Worm (Caenorhabditis elegans): ENCODE results near the gene col-13.

col-13 gene

ce11 chrV:10387412-10387811 is 34.3 kb downstream of the col-13 start (continued):
- no peak for TF ChIP-seq nfya-1 (tag; optimal IDR thresholded peaks at IDR 0.05)
- no peak for TF ChIP-seq nhr-232 (tag; optimal IDR thresholded peaks at IDR 0.05)

- no peak for TF ChIP-seq unc-3 (GFP tag; conservative IDR thresholded peaks at IDR 0.05)
- TF ChIP-seq unc-3 (tag; optimal IDR thresholded peaks at IDR 0.05), result no peak
- no peak for TF ChIP-seq ztf-16 (tag; optimal IDR thresholded peaks at IDR 0.05)
- TF ChIP-seq K02D7.2 (tag; optimal IDR thresholded peaks at IDR 0.05), result no peak
- no peak for TF ChIP-seq sox-4 (tag; optimal IDR thresholded peaks at IDR 0.05)
These were observed 37.8 kb downstream of the col-13 start, which contains the start of gene spe-10 for ce11 chrV:10383950-10384349. spe-10 (plus strand) TSS chrV:10384250.

ce11 chrV:10382142-10382541 is 39.6 kb downstream of the col-13 start, which contains the start of gene pqn-2:
pqn-2 (plus strand) TSS chrV:10382442.
- TF ChIP-seq odd-2 (tag; optimal IDR thresholded peaks at IDR 0.05), result no peak
- TF ChIP-seq ets-4 (tag; optimal IDR thresholded peaks at IDR 0.05), result no peak
- no peak for TF ChIP-seq ceh-18 (tag; optimal IDR thresholded peaks at IDR 0.05)

ce11 chrV:10381726-10382125 is 40.0 kb downstream of the col-13 start, which contains the start of gene abu-1:
abu-1 (minus strand) TSS chrV:10381826.
- no peak for TF ChIP-seq ceh-2 (tag; optimal IDR thresholded peaks at IDR 0.05)

ce11 chrV:10379761-10380160 is 41.9 kb downstream of the col-13 start:
- TF ChIP-seq ceh-2 (tag; optimal IDR thresholded peaks at IDR 0.05) (no peak), ceh-6 (GFP tag; optimal IDR thresholded peaks at IDR 0.05) (no peak), pros-1 (tag; optimal IDR thresholded peaks at IDR 0.05) (no peak), fax-1 (tag; optimal IDR thresholded peaks at IDR 0.05) (no peak), unc-55 (GFP tag; optimal IDR thresholded peaks at IDR 0.05) (no peak), ceh-45 (GFP tag; IDR thresholded peaks at IDR 0.05) (no peak), dmd-4 (tag; optimal IDR thresholded peaks at IDR 0.05; ENCODE audit: borderline replicate concordance) (no peak), sdc-2 (tag; optimal IDR thresholded peaks at IDR 0.05) (no peak), lim-6 (tag; optimal IDR thresholded peaks at IDR 0.05) (no peak)

ce11 chrV:10379293-10379692 is 42.4 kb downstream of the col-13 start, which contains the start of gene AC3.12:
AC3.12 (minus strand) TSS chrV:10379393.
- no peak for TF ChIP-seq ceh-30 (tag; optimal IDR thresholded peaks at IDR 0.05)
- TF ChIP-seq lin-11 (tag; optimal IDR thresholded peaks at IDR 0.05), result no peak
- TF ChIP-seq ceh-2 (tag; optimal IDR thresholded peaks at IDR 0.05), result no peak
- no peak for TF ChIP-seq ceh-34 (tag; optimal IDR thresholded peaks at IDR 0.05)
- TF ChIP-seq fkh-10 (GFP tag; optimal IDR thresholded peaks at IDR 0.05), result no peak
- TF ChIP-seq fax-1 (tag; optimal IDR thresholded peaks at IDR 0.05), result no peak
- no peak for TF ChIP-seq pha-2 (tag; optimal IDR thresholded peaks at IDR 0.05)
- no peak for TF ChIP-seq unc-42 (tag; optimal IDR thresholded peaks at IDR 0.05)
- no peak for TF ChIP-seq syd-9 (tag; optimal IDR thresholded peaks at IDR 0.05)
- TF ChIP-seq pax-1 (tag; optimal IDR thresholded peaks at IDR 0.05), result no peak
- TF ChIP-seq Y22D7AL.16 (tag; optimal IDR thresholded peaks at IDR 0.05), result no peak
- TF ChIP-seq lim-6 (tag; optimal IDR thresholded peaks at IDR 0.05), result no peak
- TF ChIP-seq ceh-6 (GFP tag; optimal IDR thresholded peaks at IDR 0.05), result no peak
- TF ChIP-seq T23F11.4 (GFP tag; optimal IDR thresholded peaks at IDR 0.05), result no peak
- no peak for TF ChIP-seq ceh-48 (tag; optimal IDR thresholded peaks at IDR 0.05)
- TF ChIP-seq C08G9.2 (tag; optimal IDR thresholded peaks at IDR 0.05), result no peak
- no peak for TF ChIP-seq ceh-9 (tag; optimal IDR thresholded peaks at IDR 0.05)
- no peak for TF ChIP-seq nhr-232 (tag; optimal IDR thresholded peaks at IDR 0.05)

Measured in whole organism, late embryonic.